Worm (Caenorhabditis elegans) whole organism, L4/young adult: ENCODE measurements around the gene spp-12.

Experiments
- W03F9.2 ChIP-seq: fragments of 150-350 bp; optimal IDR thresholded peaks from 2 replicates; lab custom pipeline; 2014; ENCODE audit warnings: missing biosample characterization, missing genetic modification characterization
- dao-5 ChIP-seq: sonication (generic microtip); optimal IDR thresholded peaks from 2 replicates; lab custom pipeline; 2016; ENCODE audit warnings: missing genotype, missing genetic modification characterization, moderate library complexity, missing compliant biosample characterization
- him-1 ChIP-seq: sonication (generic microtip); optimal IDR thresholded peaks from 2 replicates; lab custom pipeline; 2016; ENCODE audit warnings: missing genotype, missing genetic modification reagents, missing genetic modification characterization, missing compliant biosample characterization

spp-12 gene

ce11 chrV:13906166-13906565 is 16.6 kb downstream of the spp-12 start, which contains the start of gene stdh-1:
Gene stdh-1, plus strand, starts transcription at chrV:13906492.
- TF ChIP-seq dao-5 (tag; lab: Kevin White, UChicago) (no peak), him-1 (tag; lab: Kevin White, UChicago) (no peak), W03F9.2 (tag; lab: Kevin White, UChicago) (no peak)

- no peak for TF ChIP-seq him-1 (tag; lab: Kevin White, UChicago)
- TF ChIP-seq dao-5 (tag; lab: Kevin White, UChicago): no peak
- TF ChIP-seq W03F9.2 (tag; lab: Kevin White, UChicago): no peak
Observed at ce11 chrV:13907557-13908104, 18.0 kb downstream of the spp-12 start.

- TF ChIP-seq W03F9.2 (tag; lab: Kevin White, UChicago): no peak
- no peak for TF ChIP-seq dao-5 (tag; lab: Kevin White, UChicago)
- TF ChIP-seq him-1 (tag; lab: Kevin White, UChicago): no peak
Observed at ce11 chrV:13908120-13908915, 18.7 kb downstream of the spp-12 start.

- no peak for TF ChIP-seq him-1 (tag; lab: Kevin White, UChicago)
- no peak for TF ChIP-seq dao-5 (tag; lab: Kevin White, UChicago)
- no peak for TF ChIP-seq W03F9.2 (tag; lab: Kevin White, UChicago)
Observed at ce11 chrV:13908916-13909176, 19.2 kb downstream of the spp-12 start, which contains the start of gene C06B3.6. Gene C06B3.6, minus strand, starts transcription at chrV:13908967.

- TF ChIP-seq W03F9.2 (tag; lab: Kevin White, UChicago) (peak; percentile 73), dao-5 (tag; lab: Kevin White, UChicago) (no peak)
Observed at ce11 chrV:13909400-13909799, 19.8 kb downstream of the spp-12 start, which contains the start of gene C06B3.7. Gene C06B3.7, plus strand, starts transcription at chrV:13909686.

ce11 chrV:13915390-13915789 is 25.8 kb downstream of the spp-12 start, which contains the start of gene gcy-32:
Gene gcy-32, minus strand, starts transcription at chrV:13915490.
- no peak for TF ChIP-seq dao-5 (tag; lab: Kevin White, UChicago)
- no peak for TF ChIP-seq him-1 (tag; lab: Kevin White, UChicago)
- no peak for TF ChIP-seq W03F9.2 (tag; lab: Kevin White, UChicago)

ce11 chrV:13916196-13916595 is 26.6 kb downstream of the spp-12 start, which contains the start of gene str-252:
Gene str-252, plus strand, starts transcription at chrV:13916496.
- TF ChIP-seq dao-5 (tag; lab: Kevin White, UChicago): no peak
- no peak for TF ChIP-seq W03F9.2 (tag; lab: Kevin White, UChicago)
- TF ChIP-seq him-1 (tag; lab: Kevin White, UChicago): no peak

ce11 chrV:13918341-13918740 is 28.7 kb downstream of the spp-12 start, which contains the start of gene str-250:
Gene str-250, plus strand, starts transcription at chrV:13918641.
- TF ChIP-seq dao-5 (tag; lab: Kevin White, UChicago) (no peak), W03F9.2 (tag; lab: Kevin White, UChicago) (no peak), him-1 (tag; lab: Kevin White, UChicago) (no peak)

ce11 chrV:13920730-13921129 is 31.1 kb downstream of the spp-12 start, which contains the start of gene srx-42:
Gene srx-42, plus strand, starts transcription at chrV:13921030.
- no peak for TF ChIP-seq W03F9.2 (tag; lab: Kevin White, UChicago)

- TF ChIP-seq him-1 (tag; lab: Kevin White, UChicago): no peak
- TF ChIP-seq dao-5 (tag; lab: Kevin White, UChicago): no peak
- no peak for TF ChIP-seq W03F9.2 (tag; lab: Kevin White, UChicago)
Observed at ce11 chrV:13923851-13924250, 34.2 kb downstream of the spp-12 start, which contains the start of gene srxa-11. Gene srxa-11, plus strand, starts transcription at chrV:13924151.

- TF ChIP-seq dao-5 (tag; lab: Kevin White, UChicago) (no peak), him-1 (tag; lab: Kevin White, UChicago) (no peak), W03F9.2 (tag; lab: Kevin White, UChicago) (no peak)
Observed at ce11 chrV:13926398-13926797, 36.8 kb downstream of the spp-12 start, which contains the start of gene srxa-12. Gene srxa-12, plus strand, starts transcription at chrV:13926698.

- TF ChIP-seq dao-5 (tag; lab: Kevin White, UChicago) (no peak), W03F9.2 (tag; lab: Kevin White, UChicago) (no peak)
Observed at ce11 chrV:13929503-13929902, 39.9 kb downstream of the spp-12 start, which contains the start of gene srxa-13. Gene srxa-13, plus strand, starts transcription at chrV:13929803.

ce11 chrV:13931225-13931624 is 41.6 kb downstream of the spp-12 start, which contains the start of gene C06B3.16:
Gene C06B3.16, plus strand, starts transcription at chrV:13931525.
- no peak for TF ChIP-seq dao-5 (tag; lab: Kevin White, UChicago)
- TF ChIP-seq W03F9.2 (tag; lab: Kevin White, UChicago): no peak
- no peak for TF ChIP-seq him-1 (tag; lab: Kevin White, UChicago)
